Fruit fly (Drosophila melanogaster) whole organism, prepupa: ENCODE measurements around the gene CG14694.

Experiments used
- CG6792 ChIP-seq: fragments of 200-800 bp; sonication (Bioruptor generic); optimal IDR thresholded peaks from 3 replicates; lab custom pipeline; 2016; ENCODE audit warnings: missing biosample characterization, missing genetic modification characterization
- Lpt ChIP-seq: fragments of 200-800 bp; sonication (Bioruptor generic); optimal IDR thresholded peaks from 3 replicates; lab custom pipeline; 2016; ENCODE audit warnings: missing biosample characterization, missing genetic modification characterization
- fd85E ChIP-seq: fragments of 200-800 bp; sonication (Bioruptor generic); optimal IDR thresholded peaks from 3 replicates; lab custom pipeline; 2016; ENCODE audit warnings: missing biosample characterization, missing genetic modification characterization

dm6 chr3R:10868427-10868962, 8.9 kb upstream of the CG14694 start, which contains the start of the genes SelR and Tsp86D:
- TF ChIP-seq Lpt (GFP tag; lab: Kevin White, UChicago) (no peak), fd85E (GFP tag; lab: Kevin White, UChicago) (no peak), CG6792 (GFP tag; lab: Kevin White, UChicago) (no peak)
